Worm (Caenorhabditis elegans): ENCODE data around the gene C50F4.4.

Gene C50F4.4

DNA sequence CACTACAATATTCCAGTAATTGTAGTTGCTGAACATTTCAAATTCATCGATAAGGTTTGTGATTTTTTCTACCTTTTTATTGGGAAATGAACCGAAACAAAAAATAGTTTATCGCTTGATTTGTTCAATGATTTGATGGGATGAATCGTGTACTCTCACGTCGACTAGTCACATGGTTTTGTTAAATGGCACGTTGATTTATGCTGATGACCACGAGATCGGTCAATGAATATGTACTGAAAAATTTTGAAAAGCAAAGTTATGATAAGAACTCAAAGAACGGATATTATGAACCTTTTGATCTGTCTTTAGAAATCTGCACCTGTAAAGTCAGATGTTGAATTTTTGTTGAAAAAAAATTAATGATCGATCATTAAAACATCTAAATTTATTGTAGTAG is 20.3 kb upstream of the C50F4.4 start:
- TF ChIP-seq zag-1 (tag; optimal IDR thresholded peaks at IDR 0.05) (no peak), nhr-28 (tag; optimal IDR thresholded peaks at IDR 0.05) (no peak), daf-12 (tag; optimal IDR thresholded peaks at IDR 0.05) (no peak), fkh-10 (GFP tag; optimal IDR thresholded peaks at IDR 0.05) (no peak), ceh-82 (tag; optimal IDR thresholded peaks at IDR 0.05) (no peak), mml-1 (tag; optimal IDR thresholded peaks at IDR 0.05) (no peak), pha-4 (tag; optimal IDR thresholded peaks at IDR 0.05) (no peak), lin-39 (tag; optimal IDR thresholded peaks at IDR 0.05) (no peak), nhr-237 (tag; optimal IDR thresholded peaks at IDR 0.05) (no peak), ztf-11 (tag; optimal IDR thresholded peaks at IDR 0.05) (no peak), hmg-11 (tag; optimal IDR thresholded peaks at IDR 0.05) (no peak), nhr-67 (tag; optimal IDR thresholded peaks at IDR 0.05) (no peak), elt-3 (tag; optimal IDR thresholded peaks at IDR 0.05) (peak in 2 of 3 experiments; percentile 41 to 56), aly-2 (tag; optimal IDR thresholded peaks at IDR 0.05) (no peak), jun-1 (tag; optimal IDR thresholded peaks at IDR 0.05) (peak; percentile 69), skn-1 (tag; optimal IDR thresholded peaks at IDR 0.05) (no peak), fos-1 (tag; optimal IDR thresholded peaks at IDR 0.05) (no peak), nfya-1 (tag; optimal IDR thresholded peaks at IDR 0.05; ENCODE audit: insufficient read depth) (no peak), ceh-28 (tag; optimal IDR thresholded peaks at IDR 0.05) (no peak), unc-39 (tag; optimal IDR thresholded peaks at IDR 0.05) (no peak), lin-15B (tag; optimal IDR thresholded peaks at IDR 0.05) (no peak), nhr-12 (tag; optimal IDR thresholded peaks at IDR 0.05) (no peak), elt-1 (tag; optimal IDR thresholded peaks at IDR 0.05) (no peak), mdl-1 (tag; optimal IDR thresholded peaks at IDR 0.05) (no peak), nhr-43 (tag; optimal IDR thresholded peaks at IDR 0.05; ENCODE audit: poor library complexity, severe bottlenecking) (peak; percentile 68), ZK546.5 (tag; optimal IDR thresholded peaks at IDR 0.05) (no peak), fkh-2 (tag; optimal IDR thresholded peaks at IDR 0.05) (no peak), egl-5 (tag; optimal IDR thresholded peaks at IDR 0.05) (no peak), pqm-1 (tag; optimal IDR thresholded peaks at IDR 0.05) (peak; percentile 88), nhr-76 (tag; optimal IDR thresholded peaks at IDR 0.05) (no peak), ztf-4 (tag; optimal IDR thresholded peaks at IDR 0.05) (no peak), egl-27 (tag; optimal IDR thresholded peaks at IDR 0.05) (no peak), tbx-2 (tag; optimal IDR thresholded peaks at IDR 0.05) (no peak), eor-1 (tag; optimal IDR thresholded peaks at IDR 0.05) (no peak), ceh-9 (tag; optimal IDR thresholded peaks at IDR 0.05) (no peak), sea-2 (GFP tag; optimal IDR thresholded peaks at IDR 0.05) (no peak), lsy-12 (tag; optimal IDR thresholded peaks at IDR 0.05) (peak; percentile 20), ama-1 (optimal IDR thresholded peaks at IDR 0.05) (no peak), nhr-11 (tag; optimal IDR thresholded peaks at IDR 0.05) (no peak), nhr-77 (tag; optimal IDR thresholded peaks at IDR 0.05) (no peak), nhr-23 (tag; optimal IDR thresholded peaks at IDR 0.05) (peak; percentile 86), unc-62 (GFP tag; optimal IDR thresholded peaks at IDR 0.05) (no peak), snpc-4 (tag; optimal IDR thresholded peaks at IDR 0.05) (no peak), ceh-16 (tag; optimal IDR thresholded peaks at IDR 0.05) (no peak), elt-2 (tag; optimal IDR thresholded peaks at IDR 0.05) (peak; percentile 51), nhr-25 (tag; optimal IDR thresholded peaks at IDR 0.05) (peak; percentile 26), R02D3.7 (tag; optimal IDR thresholded peaks at IDR 0.05) (no peak)

ce11 chrV:9518832-9519231 is 17.7 kb upstream of the C50F4.4 start, which contains the start of gene C50F4.8:
Gene C50F4.8, minus strand, starts transcription at chrV:9518859.
- TF ChIP-seq aly-2 (tag; optimal IDR thresholded peaks at IDR 0.05), result no peak
- no peak for TF ChIP-seq snpc-4 (tag; optimal IDR thresholded peaks at IDR 0.05)
- no peak for TF ChIP-seq nhr-43 (tag; optimal IDR thresholded peaks at IDR 0.05; ENCODE audit: poor library complexity, severe bottlenecking)
- TF ChIP-seq ama-1 (optimal IDR thresholded peaks at IDR 0.05), result peak; percentile 37
- TF ChIP-seq tbx-2 (tag; optimal IDR thresholded peaks at IDR 0.05), result no peak
- peak; percentile 55 for TF ChIP-seq nhr-23 (tag; optimal IDR thresholded peaks at IDR 0.05)
- no peak for TF ChIP-seq mml-1 (tag; optimal IDR thresholded peaks at IDR 0.05)
- TF ChIP-seq lsy-12 (tag; optimal IDR thresholded peaks at IDR 0.05), result no peak
- no peak for TF ChIP-seq unc-62 (GFP tag; optimal IDR thresholded peaks at IDR 0.05)
- no peak for TF ChIP-seq eor-1 (tag; optimal IDR thresholded peaks at IDR 0.05)
